Fruit fly (Drosophila melanogaster): ENCODE data around the gene KaiR1D.

The KaiR1D gene

DNA sequence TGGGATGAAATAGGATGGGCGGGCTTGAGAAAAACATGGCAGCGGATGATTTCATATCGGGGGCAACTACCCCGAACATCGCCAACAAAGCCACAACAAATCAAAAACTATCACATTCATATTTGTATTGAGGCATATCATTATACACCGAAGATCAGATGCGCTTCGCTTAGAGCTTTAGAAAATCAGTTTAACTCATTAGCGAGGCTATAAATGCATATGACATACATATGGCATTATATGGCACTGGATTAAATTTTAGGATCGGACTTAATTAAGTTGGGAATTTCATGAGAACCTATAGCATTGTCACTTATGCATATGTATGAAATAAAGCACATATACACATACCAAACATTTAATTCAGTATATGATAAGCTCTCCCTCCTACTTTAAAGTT lies 19.7 kb downstream of the KaiR1D start:
- TF ChIP-seq CG18599 (GFP tag; optimal IDR thresholded peaks at IDR 0.05) (peak; percentile 23), salm (tag; optimal IDR thresholded peaks at IDR 0.05) (no peak), sens (GFP tag) (peak; percentile 45), CG1603 (tag; optimal IDR thresholded peaks at IDR 0.05) (peak; percentile 0), D19A (tag; optimal IDR thresholded peaks at IDR 0.05) (peak; percentile 94), row (GFP tag; IDR thresholded peaks at IDR 0.05) (0 out of 3 replicates have a peak, but pooled peaks have one; percentile 12), CG7839 (tag; optimal IDR thresholded peaks at IDR 0.05) (peak; percentile 40), Med (GFP tag) (peak; percentile 58), tna (GFP tag; IDR thresholded peaks at IDR 0.05; ENCODE audit: partially characterized antibody) (no peak), gem (tag; optimal IDR thresholded peaks at IDR 0.05) (peak; percentile 28), Ets65A (GFP tag) (peak; percentile 21), CG2678 (tag; optimal IDR thresholded peaks at IDR 0.05) (peak; percentile 29), Ptx1 (GFP tag; IDR thresholded peaks at IDR 0.05) (peak; percentile 28; the same call in 1 of the 2 replicates), CG34422 (GFP tag; IDR thresholded peaks at IDR 0.05) (no peak), Ssrp (tag; optimal IDR thresholded peaks at IDR 0.05) (no peak), CG10979 (tag; optimal IDR thresholded peaks at IDR 0.05) (peak; percentile 3), Nf-YB (GFP tag; optimal IDR thresholded peaks at IDR 0.05) (peak; percentile 64), Meics (GFP tag; optimal IDR thresholded peaks at IDR 0.05) (peak; percentile 6)

dm6 chr3R:20845493-20845892 lies 20.5 kb downstream of the KaiR1D start:
- TF ChIP-seq Camta (GFP tag; optimal IDR thresholded peaks at IDR 0.05) (no peak), amos (GFP tag; IDR thresholded peaks at IDR 0.05; ENCODE audit: partially characterized antibody) (no peak), CG6791 (GFP tag; IDR thresholded peaks at IDR 0.05; ENCODE audit: partially characterized antibody) (no peak), exex (tag; optimal IDR thresholded peaks at IDR 0.05) (peak; percentile 89), vnd (GFP tag; IDR thresholded peaks at IDR 0.05; ENCODE audit: partially characterized antibody) (no peak), CG6689 (GFP tag; IDR thresholded peaks at IDR 0.05) (no peak), CG17612 (GFP tag; IDR thresholded peaks at IDR 0.05) (no peak), CG7556 (GFP tag; optimal IDR thresholded peaks at IDR 0.05) (no peak), CG5953 (GFP tag; IDR thresholded peaks at IDR 0.05) (no peak), Oaz (GFP tag; IDR thresholded peaks at IDR 0.05) (no peak), sug (tag; optimal IDR thresholded peaks at IDR 0.05) (peak; percentile 27), TFAM (GFP tag; optimal IDR thresholded peaks at IDR 0.05) (no peak), fd3F (GFP tag; optimal IDR thresholded peaks at IDR 0.05) (no peak), Sry-β (GFP tag; optimal IDR thresholded peaks at IDR 0.05) (no peak), fd64A (GFP tag; optimal IDR thresholded peaks at IDR 0.05) (no peak), gt (GFP tag; IDR thresholded peaks at IDR 0.05) (no peak), pb (GFP tag; optimal IDR thresholded peaks at IDR 0.05) (no peak), CG30020 (tag; optimal IDR thresholded peaks at IDR 0.05) (no peak), CG3847 (GFP tag; IDR thresholded peaks at IDR 0.05) (no peak), Lpt (GFP tag; optimal IDR thresholded peaks at IDR 0.05) (no peak), CG1529 (GFP tag; optimal IDR thresholded peaks at IDR 0.05) (no peak), Atf6 (GFP tag; IDR thresholded peaks at IDR 0.05) (no peak), gfzf (GFP tag; optimal IDR thresholded peaks at IDR 0.05) (no peak), sob (GFP tag; IDR thresholded peaks at IDR 0.05) (no peak), sisA (GFP tag; IDR thresholded peaks at IDR 0.05) (no peak), CG5180 (GFP tag; optimal IDR thresholded peaks at IDR 0.05) (no peak), ase (GFP tag; IDR thresholded peaks at IDR 0.05) (no peak), YL-1 (GFP tag; optimal IDR thresholded peaks at IDR 0.05) (no peak), ewg (GFP tag; optimal IDR thresholded peaks at IDR 0.05) (no peak), dmrt99B (tag; optimal IDR thresholded peaks at IDR 0.05) (peak; percentile 25), Med (GFP tag) (peak; percentile 12), corto (GFP tag; optimal IDR thresholded peaks at IDR 0.05) (no peak), bab2 (GFP tag; optimal IDR thresholded peaks at IDR 0.05) (no peak), Antp (GFP tag; optimal IDR thresholded peaks at IDR 0.05) (no peak)

Measured in whole organism, embryonic.